Worm (Caenorhabditis elegans): ENCODE results near the gene snr-1.

- no peak for TF ChIP-seq B0336.3 (GFP tag; IDR thresholded peaks at IDR 0.05)
- no peak for TF ChIP-seq F57C9.4 (tag; optimal IDR thresholded peaks at IDR 0.05)
- TF ChIP-seq dpl-1 (GFP tag; optimal IDR thresholded peaks at IDR 0.05), result no peak
- no peak for TF ChIP-seq ama-1 (optimal IDR thresholded peaks at IDR 0.05)
- TF ChIP-seq ama-1 (GFP tag; optimal IDR thresholded peaks at IDR 0.05), result no peak
- no peak for TF ChIP-seq lin-35 (GFP tag; optimal IDR thresholded peaks at IDR 0.05)
- no peak for TF ChIP-seq nhr-120 (GFP tag; IDR thresholded peaks at IDR 0.05)
- TF ChIP-seq hrde-1 (tag; optimal IDR thresholded peaks at IDR 0.05; ENCODE audit: borderline replicate concordance), result no peak
- TF ChIP-seq pha-4 (tag; optimal IDR thresholded peaks at IDR 0.05), result no peak
- TF ChIP-seq F37B4.10 (GFP tag; IDR thresholded peaks at IDR 0.05), result no peak
- no peak; the same call in 1 of the 2 replicates for TF ChIP-seq mcd-1 (GFP tag; IDR thresholded peaks at IDR 0.05)
- no peak for TF ChIP-seq egl-18 (GFP tag; IDR thresholded peaks at IDR 0.05)
Observed at ce11 chrIV:17103615-17104014, 15.8 kb downstream of the snr-1 start, which contains the start of gene Y116A8C.30.

Measured in whole organism, young adult.